Worm (Caenorhabditis elegans) whole organism, mixed stage, embryonic: ENCODE data around the gene C52E4.12.

ENCODE experiments used
- cnd-1 ChIP-seq: fragments of 200-800 bp; sonication (Bioruptor generic); optimal IDR thresholded peaks from 2 replicates; lab custom pipeline; 2018; ENCODE audit warnings: mild to moderate bottlenecking, missing genetic modification characterization, missing compliant biosample characterization
- elt-3 ChIP-seq: fragments of 150-350 bp; optimal IDR thresholded peaks from 2 replicates; lab custom pipeline; 2014; ENCODE audit warnings: missing biosample characterization, missing genetic modification characterization
- lsy-2 ChIP-seq: fragments of 150-350 bp; optimal IDR thresholded peaks from 2 replicates; lab custom pipeline; 2014; ENCODE audit warnings: missing biosample characterization, missing genetic modification characterization
- nhr-28 ChIP-seq: fragments of 150-350 bp; optimal IDR thresholded peaks from 2 replicates; lab custom pipeline; 2014; ENCODE audit warnings: missing biosample characterization, missing genetic modification characterization
- pha-4 ChIP-seq: fragments of 150-350 bp; optimal IDR thresholded peaks from 2 replicates; lab custom pipeline; 2018; ENCODE audit warnings: missing biosample characterization, missing genetic modification reagents, missing genetic modification characterization
- snpc-4 ChIP-seq: fragments of 150-350 bp; optimal IDR thresholded peaks from 2 replicates; lab custom pipeline; 2014; ENCODE audit warnings: missing biosample characterization, missing genetic modification characterization
- tbx-8 ChIP-seq: fragments of 200-800 bp; sonication (Bioruptor generic); optimal IDR thresholded peaks from 2 replicates; lab custom pipeline; 2018; ENCODE audit warnings: mild to moderate bottlenecking, missing genetic modification characterization, moderate library complexity, missing compliant biosample characterization
- unc-62 ChIP-seq: fragments of 150-350 bp; optimal IDR thresholded peaks from 2 replicates; lab custom pipeline; 2014; ENCODE audit warnings: missing biosample characterization, missing genetic modification reagents, missing genetic modification characterization
- zip-8 ChIP-seq: fragments of 150-350 bp; optimal IDR thresholded peaks from 2 replicates; lab custom pipeline; 2014; ENCODE audit warnings: missing biosample characterization, missing genetic modification characterization
- ztf-11 ChIP-seq: fragments of 150-350 bp; optimal IDR thresholded peaks from 2 replicates; lab custom pipeline; 2014; ENCODE audit warnings: missing biosample characterization, missing genetic modification characterization

- no peak for TF ChIP-seq ztf-11
- no peak for TF ChIP-seq unc-62 (GFP tag; lab: Kevin White, UChicago)
- no peak for TF ChIP-seq elt-3
- TF ChIP-seq nhr-28 (tag; lab: Kevin White, UChicago): no peak
- TF ChIP-seq zip-8: no peak
- TF ChIP-seq pha-4 (tag; lab: Kevin White, UChicago): no peak
- TF ChIP-seq snpc-4: no peak
- no peak for TF ChIP-seq lsy-2
- no peak for TF ChIP-seq cnd-1 (tag; lab: Kevin White, UChicago)
- TF ChIP-seq tbx-8: no peak
Observed at ce11 chrV:12024273-12024672, 28.3 kb downstream of the C52E4.12 start.
